Worm (Caenorhabditis elegans): ENCODE results near the gene col-78.

DNA sequence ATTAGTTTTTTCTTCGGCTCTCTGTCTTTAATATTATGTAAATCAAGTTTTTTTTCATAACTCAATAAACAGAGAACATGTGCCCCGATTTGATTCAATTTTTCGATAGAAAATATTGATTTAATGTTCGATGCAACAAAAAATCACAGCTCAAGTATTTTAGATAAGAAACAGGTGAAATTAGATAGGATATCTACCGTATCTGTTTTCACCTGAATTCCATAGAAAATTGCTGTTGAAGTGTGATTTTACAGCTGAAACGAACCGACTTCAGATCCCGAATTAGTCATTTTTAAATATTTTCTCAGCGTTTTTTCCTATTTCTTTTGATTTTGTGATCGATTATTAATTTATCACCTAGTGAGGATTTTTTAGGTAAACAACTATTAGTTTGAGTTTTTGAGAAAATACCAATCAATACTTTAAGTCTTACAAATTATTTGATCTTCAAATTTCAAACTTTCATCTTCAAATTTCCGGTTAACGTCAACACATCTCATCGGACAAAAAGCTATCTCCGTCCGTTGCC lies 13.1 kb upstream of the col-78 start, which contains the start of gene Y9C2UA.1:
- no peak for TF ChIP-seq ttx-3 (tag; optimal IDR thresholded peaks at IDR 0.05)
- no peak for TF ChIP-seq ama-1 (optimal IDR thresholded peaks at IDR 0.05)
- no peak for TF ChIP-seq ceh-34 (tag; optimal IDR thresholded peaks at IDR 0.05)
- TF ChIP-seq fax-1 (tag; optimal IDR thresholded peaks at IDR 0.05) = no peak
- no peak for TF ChIP-seq zip-5 (tag; optimal IDR thresholded peaks at IDR 0.05)
- no peak for TF ChIP-seq hlh-13 (GFP tag; optimal IDR thresholded peaks at IDR 0.05)
- TF ChIP-seq pha-4 (tag; optimal IDR thresholded peaks at IDR 0.05) = no peak
- TF ChIP-seq fkh-10 (GFP tag; optimal IDR thresholded peaks at IDR 0.05) = no peak
- TF ChIP-seq hlh-6 (tag; optimal IDR thresholded peaks at IDR 0.05) = no peak
- TF ChIP-seq pqm-1 (tag; optimal IDR thresholded peaks at IDR 0.05) = no peak
- no peak for TF ChIP-seq tbx-2 (tag; optimal IDR thresholded peaks at IDR 0.05)
- TF ChIP-seq ceh-48 (tag; optimal IDR thresholded peaks at IDR 0.05) = no peak

All from whole organism, late embryonic.